Worm (Caenorhabditis elegans) whole organism, L1 larva: ENCODE data around the gene coh-1.

Experiments used
- Y116A8C.19 ChIP-seq: sonication (generic microtip); optimal IDR thresholded peaks from 2 replicates; lab custom pipeline; 2016; ENCODE audit warnings: missing compliant biosample characterization, missing genetic modification characterization, borderline replicate concordance
- blmp-1 ChIP-seq: fragments of 150-350 bp; optimal IDR thresholded peaks from 2 replicates; lab custom pipeline; 2014; ENCODE audit warnings: missing biosample characterization, missing genetic modification characterization
- dpl-1 ChIP-seq, 3 experiments: fragments of 150-350 bp in 2 of 3; sonication (generic microtip) in 1 of 3; optimal IDR thresholded peaks; 2 replicates each; lab custom pipeline; 2014 to 2017; ENCODE audit warnings: missing biosample characterization in 3 of 3, missing genetic modification characterization in 3 of 3, missing genetic modification reagents in 3 of 3
- elt-2 ChIP-seq: sonication (generic microtip); optimal IDR thresholded peaks from 2 replicates; lab custom pipeline; 2016; ENCODE audit warnings: missing genetic modification characterization, mild to moderate bottlenecking, inconsistent platforms, missing compliant biosample characterization, missing genetic modification reagents
- fkh-8 ChIP-seq: sonication (generic microtip); optimal IDR thresholded peaks from 2 replicates; lab custom pipeline; 2016; ENCODE audit warnings: mild to moderate bottlenecking, missing genetic modification characterization, missing compliant biosample characterization
- isw-1 ChIP-seq: fragments of 200-800 bp; sonication (Bioruptor generic); IDR thresholded peaks from 2 replicates; pipeline ENCODE4 v1.3.6; 2022; ENCODE audit warnings: missing genetic modification characterization, missing compliant biosample characterization
- nhr-11 ChIP-seq: fragments of 150-350 bp; optimal IDR thresholded peaks from 2 replicates; lab custom pipeline; 2014; ENCODE audit warnings: missing biosample characterization, missing genetic modification characterization
- nhr-76 ChIP-seq: sonication (generic microtip); optimal IDR thresholded peaks from 2 replicates; lab custom pipeline; 2017; ENCODE audit warnings: missing biosample characterization, missing genetic modification characterization
- sup-37 ChIP-seq: fragments of 200-800 bp; sonication (Bioruptor generic); optimal IDR thresholded peaks from 2 replicates; lab custom pipeline; 2018; ENCODE audit warnings: mild to moderate bottlenecking, missing genetic modification characterization, missing compliant biosample characterization
- tbx-2 ChIP-seq: sonication (generic microtip); optimal IDR thresholded peaks from 2 replicates; lab custom pipeline; 2016; ENCODE audit warnings: missing genetic modification characterization, missing compliant biosample characterization
- unc-130 ChIP-seq: fragments of 150-350 bp; optimal IDR thresholded peaks from 2 replicates; lab custom pipeline; 2017; ENCODE audit warnings: missing biosample characterization, missing genetic modification characterization, inconsistent platforms
- unc-30 ChIP-seq: sonication (generic microtip); optimal IDR thresholded peaks from 2 replicates; lab custom pipeline; 2017; ENCODE audit warnings: missing biosample characterization, missing genetic modification characterization
- ztf-11 ChIP-seq, 2 experiments: sonication (generic microtip); optimal IDR thresholded peaks; 2 replicates each; lab custom pipeline; 2016 to 2017; ENCODE audit warnings: missing genetic modification characterization in 2 of 2, missing biosample characterization in 1 of 2, missing compliant biosample characterization in 1 of 2

- TF ChIP-seq unc-130 (tag; lab: Kevin White, UChicago) (no peak), tbx-2 (no peak), nhr-76 (tag; lab: Kevin White, UChicago) (no peak), isw-1 (GFP tag; lab: Robert Waterston, UW) (no peak), fkh-8 (tag; lab: Kevin White, UChicago) (no peak), elt-2 (tag; lab: Kevin White, UChicago) (no peak), ztf-11 (tag; optimal IDR thresholded peaks at IDR 0.05; lab: Kevin White, UChicago) (no peak), unc-30 (tag; lab: Kevin White, UChicago) (no peak), blmp-1 (tag; lab: Kevin White, UChicago) (no peak), sup-37 (GFP tag; lab: Kevin White, UChicago) (no peak), nhr-11 (tag; lab: Kevin White, UChicago) (no peak), Y116A8C.19 (tag; lab: Kevin White, UChicago) (no peak), dpl-1 (GFP tag; optimal IDR thresholded peaks at IDR 0.05; lab: Kevin White, UChicago) (no peak)
Observed at ce11 chrX:7523799-7524198, 49.0 kb upstream of the coh-1 start.
